Fruit fly (Drosophila melanogaster): ENCODE measurements around the gene Ir7d.
A peak's percentile ranks its signal among the peaks of the same experiment; 100 is the strongest.

Gene Ir7d

dm6 chrX:7920081-7920688 is 41.5 kb upstream of the Ir7d start, which contains the start of the genes hdm and Ykt6 (continued):
- TF ChIP-seq ap (GFP tag; IDR thresholded peaks at IDR 0.05) (peak; percentile 75), CG10979 (tag; optimal IDR thresholded peaks at IDR 0.05) (peak; percentile 66), CG10274 (GFP tag; optimal IDR thresholded peaks at IDR 0.05) (no peak), pho (GFP tag; optimal IDR thresholded peaks at IDR 0.05) (peak; percentile 76), MESR4 (GFP tag; optimal IDR thresholded peaks at IDR 0.05) (peak; percentile 94), MTF-1 (GFP tag; optimal IDR thresholded peaks at IDR 0.05; ENCODE audit: borderline replicate concordance) (no peak), CG31365 (tag; optimal IDR thresholded peaks at IDR 0.05) (peak; percentile 36), kni (GFP tag; optimal IDR thresholded peaks at IDR 0.05) (no peak), bowl (GFP tag; IDR thresholded peaks at IDR 0.05) (peak; percentile 63; the same call in 1 of the 2 replicates), CG5245 (GFP tag; optimal IDR thresholded peaks at IDR 0.05) (peak; percentile 76), CG5180 (GFP tag; optimal IDR thresholded peaks at IDR 0.05) (peak; percentile 21), Bteb2 (GFP tag; optimal IDR thresholded peaks at IDR 0.05) (peak; percentile 65), CrebB (tag; optimal IDR thresholded peaks at IDR 0.05) (peak; percentile 59), crc (GFP tag; optimal IDR thresholded peaks at IDR 0.05) (peak; percentile 73), CG7987 (GFP tag; optimal IDR thresholded peaks at IDR 0.05) (peak; percentile 43), danr (GFP tag; IDR thresholded peaks at IDR 0.05) (peak; percentile 71; the same call in 1 of the 2 replicates), Dref (GFP tag; IDR thresholded peaks at IDR 0.05) (peak; percentile 75), Xbp1 (GFP tag; optimal IDR thresholded peaks at IDR 0.05) (peak; percentile 83), Mrtf (GFP tag; IDR thresholded peaks at IDR 0.05) (peak; percentile 65; the same call in 2 of the 3 replicates), peb (GFP tag; IDR thresholded peaks at IDR 0.05) (peak; percentile 73), Dip3 (GFP tag; optimal IDR thresholded peaks at IDR 0.05) (peak; percentile 74), Awh (GFP tag; IDR thresholded peaks at IDR 0.05) (peak; percentile 74; the same call in 1 of the 2 replicates), maf-S (GFP tag; optimal IDR thresholded peaks at IDR 0.05) (peak; percentile 53), zfh1 (GFP tag; IDR thresholded peaks at IDR 0.05) (peak; percentile 85), NK7.1 (GFP tag; optimal IDR thresholded peaks at IDR 0.05) (peak; percentile 51), H2.0 (GFP tag; IDR thresholded peaks at IDR 0.05) (peak; percentile 83), CG9876 (GFP tag; optimal IDR thresholded peaks at IDR 0.05) (peak; percentile 37), Fer1 (GFP tag; optimal IDR thresholded peaks at IDR 0.05) (peak; percentile 79), gsb (GFP tag; IDR thresholded peaks at IDR 0.05) (peak; percentile 64; the same call in 1 of the 2 replicates), HHEX (GFP tag; optimal IDR thresholded peaks at IDR 0.05) (no peak), Lhr (GFP tag; optimal IDR thresholded peaks at IDR 0.05) (peak; percentile 52), Eip74EF (GFP tag; optimal IDR thresholded peaks at IDR 0.05) (no peak), ac (GFP tag; optimal IDR thresholded peaks at IDR 0.05) (no peak), Blimp-1 (GFP tag; optimal IDR thresholded peaks at IDR 0.05) (no peak), CG10366 (GFP tag; IDR thresholded peaks at IDR 0.05) (peak; percentile 70), her (GFP tag; optimal IDR thresholded peaks at IDR 0.05) (peak; percentile 87), phol (tag; optimal IDR thresholded peaks at IDR 0.05) (peak; percentile 77), HLH54F (GFP tag; optimal IDR thresholded peaks at IDR 0.05) (peak; percentile 81), CG18262 (tag; optimal IDR thresholded peaks at IDR 0.05) (peak; percentile 69), h (optimal IDR thresholded peaks at IDR 0.05) (no peak), CG32767 (GFP tag; IDR thresholded peaks at IDR 0.05) (peak; percentile 74), gsb-n (tag; optimal IDR thresholded peaks at IDR 0.05) (peak; percentile 51), CG3163 (GFP tag; optimal IDR thresholded peaks at IDR 0.05) (peak; percentile 73), tll (GFP tag; optimal IDR thresholded peaks at IDR 0.05) (no peak), Hr51 (GFP tag; optimal IDR thresholded peaks at IDR 0.05) (peak in 1 of 2 experiments; percentile 72), Ptx1 (GFP tag; IDR thresholded peaks at IDR 0.05) (peak; percentile 87), ci (GFP tag; IDR thresholded peaks at IDR 0.05) (peak; percentile 81; the same call in 1 of the 3 replicates), CG31224 (GFP tag; IDR thresholded peaks at IDR 0.05) (peak; percentile 66), CG15011 (GFP tag; optimal IDR thresholded peaks at IDR 0.05) (no peak), ham (GFP tag; IDR thresholded peaks at IDR 0.05) (no peak)
